Fruit fly (Drosophila melanogaster) whole organism, adult: ENCODE results near the gene CG17124.

Experiments used
- cic ChIP-seq: fragments of 200-800 bp; sonication (Bioruptor generic); optimal IDR thresholded peaks from 2 replicates; lab custom pipeline; 2017; ENCODE audit warnings: missing biosample characterization, mild to moderate bottlenecking, missing genetic modification characterization, moderate library complexity
- ovo ChIP-seq: fragments of 200-800 bp; sonication (Bioruptor generic); optimal IDR thresholded peaks from 2 replicates; lab custom pipeline; 2016; ENCODE audit warnings: missing biosample characterization, missing genetic modification characterization
- pad ChIP-seq: fragments of 200-800 bp; sonication (Bioruptor generic); optimal IDR thresholded peaks from 3 replicates; lab custom pipeline; 2017; ENCODE audit warnings: missing biosample characterization, missing genetic modification characterization, mild to moderate bottlenecking, moderate library complexity, missing genetic modification reagents
- tj ChIP-seq: fragments of 200-800 bp; sonication (Bioruptor generic); optimal IDR thresholded peaks from 3 replicates; lab custom pipeline; 2017; ENCODE audit warnings: missing biosample characterization, mild to moderate bottlenecking, missing genetic modification characterization, moderate library complexity
- toe ChIP-seq: fragments of 200-800 bp; sonication (Bioruptor generic); optimal IDR thresholded peaks from 2 replicates; lab custom pipeline; 2016; ENCODE audit warnings: missing biosample characterization, missing genetic modification characterization

DNA sequence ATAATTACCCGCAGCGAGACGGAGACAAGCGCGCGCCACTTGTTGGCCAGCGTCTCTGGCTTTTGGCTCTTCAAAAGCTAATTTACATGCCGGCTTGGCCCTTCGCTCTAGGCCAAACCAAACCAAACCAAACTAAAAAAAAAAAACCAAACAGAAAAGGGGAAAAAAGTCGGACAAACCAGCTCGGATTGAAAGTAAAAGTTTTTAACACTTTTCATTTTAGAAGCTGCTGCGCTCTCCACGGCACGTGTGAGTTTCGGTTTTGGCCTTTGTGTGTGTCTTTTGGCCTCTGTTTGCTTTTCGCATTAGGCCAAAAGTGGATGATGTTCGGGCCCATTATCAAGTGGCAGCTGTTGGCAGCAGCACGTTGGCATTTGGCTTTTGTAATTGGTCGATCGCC, 25.1 kb upstream of the CG17124 start:
- no peak for TF ChIP-seq ovo
- TF ChIP-seq cic (GFP tag; lab: Kevin White, UChicago) = no peak
- no peak for TF ChIP-seq toe (GFP tag; lab: Kevin White, UChicago)
- no peak for TF ChIP-seq pad (GFP tag; lab: Kevin White, UChicago)
- no peak for TF ChIP-seq tj
